Fruit fly (Drosophila melanogaster): ENCODE data around the gene CG6324.
A peak's percentile ranks its signal among the peaks of the same experiment; 100 is the strongest.

The CG6324 gene

DNA sequence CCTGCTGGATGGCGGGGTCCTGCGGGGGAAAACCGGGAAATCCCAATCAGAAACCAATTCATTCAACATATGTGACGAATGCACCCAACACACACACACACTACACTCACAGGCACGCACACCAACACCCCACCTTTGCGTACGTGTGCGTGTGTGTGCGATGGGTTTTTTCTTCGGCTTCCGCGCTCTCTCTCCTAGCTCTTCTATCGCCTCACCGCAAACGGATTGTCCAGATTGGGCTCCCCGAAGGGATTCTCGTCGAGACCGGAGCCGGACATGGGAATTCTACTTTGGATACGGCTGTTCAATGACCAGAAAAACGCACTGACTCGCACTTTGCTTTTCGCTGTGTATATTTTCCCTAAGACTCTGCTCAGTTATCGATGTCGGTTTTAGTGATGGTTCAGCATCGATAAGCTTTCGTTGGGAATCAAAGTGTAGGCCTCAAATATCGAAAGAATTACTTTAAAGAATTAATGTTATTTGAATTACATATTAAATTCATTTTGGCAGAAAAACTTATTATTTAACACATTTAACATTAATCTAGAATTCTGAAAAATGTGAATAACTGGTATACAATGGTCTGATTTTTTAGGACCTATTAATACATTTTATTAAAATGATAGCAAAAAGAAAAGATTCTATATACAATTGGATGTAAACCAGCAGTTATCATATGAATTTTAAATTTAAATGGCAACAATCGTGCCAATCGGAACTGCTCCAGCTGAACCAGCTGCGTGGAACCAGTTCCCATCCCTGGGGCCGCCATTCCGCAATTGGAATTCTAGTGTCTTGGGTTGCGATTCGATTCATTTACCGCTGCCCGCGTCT, 26.2 kb upstream of the CG6324 start, which contains the start of the genes Scamp and Ahcy (continued):
- peak; percentile 11 to 35 for TF ChIP-seq Trl (optimal IDR thresholded peaks at IDR 0.05)
- TF ChIP-seq Trl (GFP tag; optimal IDR thresholded peaks at IDR 0.05) = no peak
- TF ChIP-seq CG16813 (GFP tag; IDR thresholded peaks at IDR 0.05; ENCODE audit: partially characterized antibody) = peak; percentile 48; the same call in 2 of the 3 replicates
- TF ChIP-seq mam (GFP tag; optimal IDR thresholded peaks at IDR 0.05) = no peak
- TF ChIP-seq wek (GFP tag; optimal IDR thresholded peaks at IDR 0.05) = no peak
- no peak for TF ChIP-seq pan (optimal IDR thresholded peaks at IDR 0.05)
- TF ChIP-seq pan (GFP tag; optimal IDR thresholded peaks at IDR 0.05 in 1 of 2, IDR thresholded peaks at IDR 0.05 in 1 of 2) = no peak
- peak; percentile 6 for TF ChIP-seq CG10147 (GFP tag; optimal IDR thresholded peaks at IDR 0.05)
- TF ChIP-seq Hmr (GFP tag; optimal IDR thresholded peaks at IDR 0.05) = peak; percentile 24
- TF ChIP-seq zf30C (GFP tag; optimal IDR thresholded peaks at IDR 0.05) = peak; percentile 10
- TF ChIP-seq kah (GFP tag; optimal IDR thresholded peaks at IDR 0.05) = no peak
- TF ChIP-seq CG3407 (GFP tag; optimal IDR thresholded peaks at IDR 0.05) = no peak
- no peak for TF ChIP-seq Aef1 (GFP tag; IDR thresholded peaks at IDR 0.05)
- TF ChIP-seq Blimp-1 (GFP tag; optimal IDR thresholded peaks at IDR 0.05) = no peak
- TF ChIP-seq vnd (GFP tag; IDR thresholded peaks at IDR 0.05; ENCODE audit: partially characterized antibody) = peak; percentile 47; the same call in 1 of the 3 replicates
- TF ChIP-seq row (GFP tag; IDR thresholded peaks at IDR 0.05) = peak; percentile 46; the same call in 2 of the 3 replicates
- TF ChIP-seq CG2199 (GFP tag; IDR thresholded peaks at IDR 0.05) = no peak
- no peak for TF ChIP-seq B-H1 (GFP tag; IDR thresholded peaks at IDR 0.05)
- no peak for TF ChIP-seq CG2202 (tag; optimal IDR thresholded peaks at IDR 0.05)
- no peak for TF ChIP-seq Ptx1 (GFP tag; IDR thresholded peaks at IDR 0.05)
- TF ChIP-seq CG4360 (GFP tag; IDR thresholded peaks at IDR 0.05) = no peak
- TF ChIP-seq Vsx1 (GFP tag; optimal IDR thresholded peaks at IDR 0.05) = no peak
- TF ChIP-seq disco-r (GFP tag; optimal IDR thresholded peaks at IDR 0.05) = no peak
- peak; percentile 16 for TF ChIP-seq CG3995 (GFP tag; optimal IDR thresholded peaks at IDR 0.05)
- TF ChIP-seq esg (GFP tag; conservative IDR thresholded peaks at IDR 0.05) = no peak
- 0 out of 3 replicates have a peak, but pooled peaks have one; percentile 42 for TF ChIP-seq Doc3 (GFP tag; IDR thresholded peaks at IDR 0.05; ENCODE audit: partially characterized antibody)
- TF ChIP-seq cwo (GFP tag; optimal IDR thresholded peaks at IDR 0.05) = no peak
- no peak for TF ChIP-seq Optix (GFP tag; IDR thresholded peaks at IDR 0.05)
- no peak for TF ChIP-seq CG32767 (GFP tag; IDR thresholded peaks at IDR 0.05)
- TF ChIP-seq amos (GFP tag; IDR thresholded peaks at IDR 0.05; ENCODE audit: partially characterized antibody) = peak; percentile 44; the same call in 1 of the 2 replicates
- TF ChIP-seq MESR4 (GFP tag; optimal IDR thresholded peaks at IDR 0.05) = peak; percentile 91
- TF ChIP-seq Hr3 (GFP tag; optimal IDR thresholded peaks at IDR 0.05) = no peak
- TF ChIP-seq p53 (GFP tag; optimal IDR thresholded peaks at IDR 0.05) = no peak
- TF ChIP-seq tgo (GFP tag; IDR thresholded peaks at IDR 0.05) = no peak
- no peak for TF ChIP-seq gfzf (GFP tag; optimal IDR thresholded peaks at IDR 0.05)
- peak; percentile 80 for TF ChIP-seq Sry-δ (GFP tag; optimal IDR thresholded peaks at IDR 0.05)
- TF ChIP-seq CG7556 (GFP tag; optimal IDR thresholded peaks at IDR 0.05) = peak; percentile 27
- peak; percentile 12 for TF ChIP-seq grau (tag; optimal IDR thresholded peaks at IDR 0.05)
- TF ChIP-seq bbx (GFP tag; IDR thresholded peaks at IDR 0.05; ENCODE audit: partially characterized antibody) = peak; percentile 28; the same call in 1 of the 2 replicates
- TF ChIP-seq zfh1 (GFP tag; IDR thresholded peaks at IDR 0.05) = no peak
- no peak for TF ChIP-seq Antp (GFP tag; optimal IDR thresholded peaks at IDR 0.05)
- TF ChIP-seq vfl (GFP tag; optimal IDR thresholded peaks at IDR 0.05) = no peak
- TF ChIP-seq CG12155 (GFP tag; optimal IDR thresholded peaks at IDR 0.05) = no peak
- TF ChIP-seq gro (GFP tag; optimal IDR thresholded peaks at IDR 0.05) = no peak
- TF ChIP-seq Opbp (GFP tag; IDR thresholded peaks at IDR 0.05; ENCODE audit: partially characterized antibody) = peak; percentile 17; the same call in 1 of the 3 replicates
- TF ChIP-seq crp (GFP tag; optimal IDR thresholded peaks at IDR 0.05) = peak in 1 of 2 experiments; percentile 15
- TF ChIP-seq CG17361 (GFP tag; IDR thresholded peaks at IDR 0.05) = peak; percentile 57; the same call in 2 of the 3 replicates
- peak; percentile 15 for TF ChIP-seq Ets97D (GFP tag; optimal IDR thresholded peaks at IDR 0.05)
- no peak for TF ChIP-seq CHES-1-like (GFP tag; optimal IDR thresholded peaks at IDR 0.05)
